Worm (Caenorhabditis elegans): ENCODE measurements around the gene Y39E4B.11.

DNA sequence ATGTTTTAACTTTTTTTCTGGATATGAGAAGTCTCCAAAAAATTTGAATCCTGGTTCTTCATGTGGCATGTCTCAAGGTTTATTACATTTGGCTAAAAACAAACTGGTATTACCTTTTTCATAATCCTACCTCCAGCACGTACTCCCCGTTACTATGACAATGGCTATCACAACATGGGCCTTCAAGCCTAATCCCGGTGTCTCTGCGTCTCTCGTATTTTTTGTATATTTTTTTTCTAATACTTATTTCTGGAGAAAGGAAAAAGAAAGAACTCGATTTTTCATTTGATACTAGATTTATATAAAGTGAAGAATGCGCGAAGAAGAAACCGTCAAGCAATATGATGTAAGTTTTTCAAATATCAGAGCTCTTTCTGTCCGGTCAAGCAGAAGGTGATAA is 41.5 kb downstream of the Y39E4B.11 start, which contains the start of gene anoh-1:
- TF ChIP-seq med-1 (GFP tag; optimal IDR thresholded peaks at IDR 0.05; ENCODE audit: insufficient read depth) (no peak), cog-1 (tag; optimal IDR thresholded peaks at IDR 0.05) (no peak), ref-1 (GFP tag; conservative IDR thresholded peaks at IDR 0.05) (no peak), flt-1 (GFP tag; IDR thresholded peaks at IDR 0.05) (no peak), T22C8.4 (GFP tag; IDR thresholded peaks at IDR 0.05) (no peak), ztf-23 (GFP tag; IDR thresholded peaks at IDR 0.05) (no peak), ztf-29 (GFP tag; IDR thresholded peaks at IDR 0.05) (no peak)
